Worm (Caenorhabditis elegans): ENCODE data around the gene Y113G7B.28.

Gene Y113G7B.28

DNA sequence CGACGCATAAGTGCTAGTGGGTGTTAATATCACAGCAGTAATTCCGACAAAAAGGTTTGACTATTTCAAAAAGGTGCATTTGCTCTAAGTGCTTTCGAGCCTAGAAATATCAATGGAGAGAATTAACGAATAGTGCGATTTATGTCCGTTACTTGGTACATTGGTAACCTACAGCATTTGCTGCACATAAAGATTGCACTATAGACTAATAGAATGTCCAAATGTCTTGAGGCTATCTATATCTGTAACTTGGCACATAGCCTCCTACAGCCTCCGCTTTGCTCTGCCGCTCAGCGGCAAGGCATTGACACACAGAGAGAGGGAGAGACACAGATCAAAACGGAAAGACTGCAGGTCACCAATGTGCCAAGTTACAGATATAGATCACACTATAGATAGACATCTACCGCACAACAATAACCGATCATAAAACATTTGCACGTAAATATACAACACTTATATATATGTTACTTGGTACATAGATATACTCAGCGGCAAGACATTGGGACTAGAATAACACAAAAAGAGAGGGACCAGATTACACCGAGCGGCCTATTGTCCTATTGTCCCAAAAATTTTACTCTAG lies at the start of gene Y113G7B.28, which contains the start of gene srh-217:
Gene Y113G7B.28, plus strand, starts transcription at position 536 of the 586 bp plus-strand sequence.
Gene srh-217, minus strand, starts transcription at position 101 of the 586 bp plus-strand sequence.
- TF ChIP-seq ceh-28 (tag; optimal IDR thresholded peaks at IDR 0.05) (no peak), madf-5 (GFP tag; IDR thresholded peaks at IDR 0.05) (no peak), lir-3 (tag; optimal IDR thresholded peaks at IDR 0.05) (no peak), set-16 (GFP tag; IDR thresholded peaks at IDR 0.05) (no peak), sdz-12 (GFP tag; optimal IDR thresholded peaks at IDR 0.05) (no peak), jun-1 (tag; optimal IDR thresholded peaks at IDR 0.05) (no peak), zip-11 (GFP tag; IDR thresholded peaks at IDR 0.05) (no peak), nhr-102 (tag; optimal IDR thresholded peaks at IDR 0.05) (no peak), lin-38 (GFP tag; IDR thresholded peaks at IDR 0.05) (no peak), lsy-2 (tag; optimal IDR thresholded peaks at IDR 0.05) (no peak), mdt-29 (GFP tag; IDR thresholded peaks at IDR 0.05) (no peak), zip-2 (tag; optimal IDR thresholded peaks at IDR 0.05) (no peak), daf-12 (tag; optimal IDR thresholded peaks at IDR 0.05) (no peak), ama-1 (optimal IDR thresholded peaks at IDR 0.05) (no peak), mdl-1 (tag; optimal IDR thresholded peaks at IDR 0.05) (no peak), lin-29 (GFP tag; IDR thresholded peaks at IDR 0.05) (no peak), dve-1 (tag; optimal IDR thresholded peaks at IDR 0.05; ENCODE audit: insufficient read depth) (no peak), php-3 (GFP tag; IDR thresholded peaks at IDR 0.05) (no peak), zag-1 (tag; optimal IDR thresholded peaks at IDR 0.05) (no peak), duxl-1 (tag; optimal IDR thresholded peaks at IDR 0.05; ENCODE audit: poor library complexity) (no peak)

DNA sequence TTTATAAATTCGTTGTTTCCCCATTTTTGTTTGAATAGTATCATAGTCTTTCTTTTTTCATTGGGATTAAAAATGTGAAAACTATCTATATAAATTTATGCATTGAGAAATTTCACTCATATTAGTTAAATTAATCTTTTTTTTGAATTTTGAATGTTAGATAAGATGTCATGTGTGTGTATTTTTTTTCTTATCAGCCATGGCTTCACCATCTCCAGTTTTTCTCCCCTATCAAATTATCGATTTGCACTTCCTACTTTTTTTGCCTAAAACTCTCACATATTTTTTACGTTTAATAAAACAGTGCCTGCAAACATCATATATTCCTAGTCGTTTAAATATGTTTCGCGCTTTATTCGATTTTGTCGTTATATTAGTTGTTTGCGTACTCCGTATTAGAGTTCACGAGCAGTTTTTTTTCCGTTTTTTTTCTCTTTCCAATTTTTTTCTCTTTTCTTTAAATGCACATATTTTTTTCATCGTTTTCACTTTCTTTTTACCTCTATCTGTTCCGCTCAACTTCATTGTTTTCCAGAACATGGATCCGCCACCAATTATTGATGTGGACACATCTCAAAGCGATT lies 48.0 kb upstream of the Y113G7B.28 start, which contains the start of gene Y113G7A.13:
Gene Y113G7A.13, plus strand, starts transcription at position 534 of the 584 bp plus-strand sequence.
- TF ChIP-seq cey-2 (tag; optimal IDR thresholded peaks at IDR 0.05; ENCODE audit: borderline replicate concordance, insufficient read depth), result no peak
- TF ChIP-seq spr-3 (GFP tag; optimal IDR thresholded peaks at IDR 0.05), result no peak
- TF ChIP-seq lin-1 (GFP tag; IDR thresholded peaks at IDR 0.05), result peak; percentile 55; the same call in 1 of the 2 replicates
- TF ChIP-seq nhr-111 (GFP tag; optimal IDR thresholded peaks at IDR 0.05), result no peak
- TF ChIP-seq nhr-76 (tag; optimal IDR thresholded peaks at IDR 0.05), result no peak
- peak; percentile 98 for TF ChIP-seq pqm-1 (tag; optimal IDR thresholded peaks at IDR 0.05)
- TF ChIP-seq lin-15B (tag; optimal IDR thresholded peaks at IDR 0.05), result no peak
- TF ChIP-seq nhr-6 (tag; optimal IDR thresholded peaks at IDR 0.05), result no peak
- peak; percentile 27 for TF ChIP-seq T20F7.1 (GFP tag; optimal IDR thresholded peaks at IDR 0.05)
- peak; percentile 54 for TF ChIP-seq hlh-11 (tag; optimal IDR thresholded peaks at IDR 0.05)
- no peak for TF ChIP-seq zfp-3 (GFP tag; conservative IDR thresholded peaks at IDR 0.05)
- TF ChIP-seq nhr-28 (tag; optimal IDR thresholded peaks at IDR 0.05), result peak; percentile 66
- TF ChIP-seq nhr-77 (tag; optimal IDR thresholded peaks at IDR 0.05), result peak; percentile 77
- TF ChIP-seq rbr-2 (tag; optimal IDR thresholded peaks at IDR 0.05), result no peak
- TF ChIP-seq pha-4 (GFP tag; IDR thresholded peaks at IDR 0.05), result no peak
- no peak for TF ChIP-seq pha-4 (tag; optimal IDR thresholded peaks at IDR 0.05)
- TF ChIP-seq dmd-6 (GFP tag; IDR thresholded peaks at IDR 0.05), result peak; percentile 58
- peak in 1 of 2 experiments; percentile 5 for TF ChIP-seq mdl-1 (tag; optimal IDR thresholded peaks at IDR 0.05)
- TF ChIP-seq daf-16 (GFP tag; optimal IDR thresholded peaks at IDR 0.05), result no peak
- peak; percentile 72 for TF ChIP-seq daf-16 (tag; optimal IDR thresholded peaks at IDR 0.05)
- peak; percentile 80 for TF ChIP-seq dve-1 (tag; optimal IDR thresholded peaks at IDR 0.05; ENCODE audit: insufficient read depth)
- no peak for TF ChIP-seq ceh-28 (tag; optimal IDR thresholded peaks at IDR 0.05)
- TF ChIP-seq T26A8.4 (GFP tag; IDR thresholded peaks at IDR 0.05), result no peak

Data from whole organism, L4 larva.